Fruit fly (Drosophila melanogaster): ENCODE data around the gene CG17568.
A peak's percentile ranks its signal among the peaks of the same experiment; 100 is the strongest.

DNA sequence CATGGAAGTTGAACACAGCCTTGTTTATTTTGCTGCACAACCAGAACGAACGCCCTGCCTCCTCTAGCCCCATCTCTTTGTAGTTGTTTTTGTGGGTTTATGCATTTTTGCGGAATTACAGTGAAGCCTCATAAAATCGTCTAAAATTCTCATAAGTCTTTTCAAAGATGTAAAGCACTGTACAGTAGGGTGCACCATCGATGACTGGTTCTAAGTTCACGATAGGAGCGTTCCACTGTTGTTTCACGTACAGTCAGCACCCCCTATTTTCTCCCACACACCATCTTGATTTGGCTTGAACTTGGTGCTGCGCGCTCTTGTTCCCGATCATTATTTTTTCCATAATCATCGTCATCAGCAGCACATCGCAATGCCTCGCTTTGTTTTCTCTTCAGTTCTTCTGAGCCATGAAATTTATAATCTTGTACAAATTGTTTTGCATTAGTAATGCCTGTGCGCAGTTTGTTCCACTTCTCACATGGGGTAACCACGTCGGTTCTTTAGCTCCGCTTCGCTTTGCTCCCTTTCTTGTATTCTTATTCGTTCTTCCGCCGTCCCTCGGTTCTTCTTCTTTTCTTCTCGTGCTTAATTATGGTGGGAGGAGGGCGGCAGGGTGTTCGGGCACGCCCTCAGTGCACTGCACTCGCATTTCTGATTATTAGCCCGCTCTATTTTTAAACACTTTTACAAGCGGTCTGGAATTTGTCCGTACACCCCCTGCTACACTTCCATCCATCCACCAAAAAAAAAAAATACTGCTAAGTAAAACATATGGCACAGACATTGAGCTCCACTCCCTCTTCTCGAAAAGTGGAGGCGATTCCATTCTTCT, 18.1 kb downstream of the CG17568 start:
- no peak for TF ChIP-seq Snoo (tag; optimal IDR thresholded peaks at IDR 0.05)
- TF ChIP-seq CG17806 (tag; optimal IDR thresholded peaks at IDR 0.05) = no peak
- TF ChIP-seq CG4496 (GFP tag; IDR thresholded peaks at IDR 0.05) = peak; percentile 53
- TF ChIP-seq EcR (GFP tag; optimal IDR thresholded peaks at IDR 0.05) = peak; percentile 82
- TF ChIP-seq CG13204 (GFP tag; optimal IDR thresholded peaks at IDR 0.05) = peak; percentile 32
- TF ChIP-seq CG10348 (GFP tag; IDR thresholded peaks at IDR 0.05) = no peak
- TF ChIP-seq CG8159 (tag; optimal IDR thresholded peaks at IDR 0.05) = peak; percentile 28
- peak; percentile 19 for TF ChIP-seq CG9948 (tag; optimal IDR thresholded peaks at IDR 0.05)
- TF ChIP-seq CG32121 (GFP tag; IDR thresholded peaks at IDR 0.05) = peak; percentile 23; the same call in 1 of the 2 replicates
- TF ChIP-seq CG14655 (GFP tag; optimal IDR thresholded peaks at IDR 0.05) = peak; percentile 22
- TF ChIP-seq Pif1B (GFP tag; optimal IDR thresholded peaks at IDR 0.05) = no peak
- no peak for TF ChIP-seq CG12605 (GFP tag; IDR thresholded peaks at IDR 0.05)
- no peak for TF ChIP-seq Pif1A (GFP tag; optimal IDR thresholded peaks at IDR 0.05)
